Fruit fly (Drosophila melanogaster) whole organism, embryonic: ENCODE results near the gene CG14442.

Experiments
- Aef1 ChIP-seq: fragments of 200-800 bp; sonication (Bioruptor generic); IDR thresholded peaks from 3 replicates; pipeline ENCODE4 v1.3.6; 2022; ENCODE audit warnings: missing biosample characterization, missing genetic modification characterization
- C15 ChIP-seq: fragments of 200-800 bp; sonication (Bioruptor generic); IDR thresholded peaks from 3 replicates; pipeline ENCODE4 v1.3.6; 2022; ENCODE audit warnings: missing biosample characterization, missing genetic modification characterization
- CG10321 ChIP-seq: fragments of 200-800 bp; sonication (Bioruptor generic); IDR thresholded peaks from 2 replicates; pipeline ENCODE4 v1.3.6; 2022; ENCODE audit warnings: missing biosample characterization, missing genetic modification characterization
- CG11723 ChIP-seq: fragments of 200-800 bp; sonication (Bioruptor generic); optimal IDR thresholded peaks from 2 replicates; lab custom pipeline; 2017; ENCODE audit warnings: missing biosample characterization, mild to moderate bottlenecking, missing genetic modification characterization
- CG1233 ChIP-seq: fragments of 200-800 bp; sonication (Bioruptor generic); optimal IDR thresholded peaks from 4 replicates; lab custom pipeline; 2018; ENCODE audit warnings: missing biosample characterization, mild to moderate bottlenecking, missing genetic modification characterization
- CG12769 ChIP-seq: fragments of 200-800 bp; sonication (Bioruptor generic); optimal IDR thresholded peaks from 2 replicates; lab custom pipeline; 2019; ENCODE audit warnings: missing biosample characterization, mild to moderate bottlenecking, missing genetic modification characterization, moderate library complexity
- CG13287 ChIP-seq: fragments of 200-800 bp; sonication (Bioruptor generic); IDR thresholded peaks from 2 replicates; pipeline ENCODE4 v1.3.6; 2022; ENCODE audit warnings: missing biosample characterization, missing genetic modification characterization; ENCODE audit not compliant: partially characterized antibody
- CG14667 ChIP-seq: fragments of 200-800 bp; sonication (Bioruptor generic); IDR thresholded peaks from 2 replicates; pipeline ENCODE4 v1.3.6; 2022; ENCODE audit warnings: missing biosample characterization, missing genetic modification characterization
- CG15479 ChIP-seq: fragments of 200-800 bp; sonication (Bioruptor generic); optimal IDR thresholded peaks from 3 replicates; lab custom pipeline; 2019; ENCODE audit warnings: missing biosample characterization, mild to moderate bottlenecking, missing genetic modification characterization, moderate library complexity
- CG15514 ChIP-seq: fragments of 200-800 bp; sonication (Bioruptor generic); optimal IDR thresholded peaks from 3 replicates; lab custom pipeline; 2017; ENCODE audit warnings: missing biosample characterization, missing genetic modification characterization, mild to moderate bottlenecking, moderate library complexity, missing genetic modification reagents
- CG15601 ChIP-seq: fragments of 200-800 bp; sonication (Bioruptor generic); optimal IDR thresholded peaks from 3 replicates; lab custom pipeline; 2019; ENCODE audit warnings: missing biosample characterization, mild to moderate bottlenecking, missing genetic modification characterization, moderate library complexity
- CG1647 ChIP-seq: fragments of 200-800 bp; sonication (Bioruptor generic); optimal IDR thresholded peaks from 3 replicates; lab custom pipeline; 2016; ENCODE audit warnings: missing biosample characterization, missing genetic modification characterization
- CG16863 ChIP-seq: fragments of 200-800 bp; sonication (Bioruptor generic); optimal IDR thresholded peaks from 3 replicates; lab custom pipeline; 2016; ENCODE audit warnings: missing biosample characterization, missing genetic modification characterization
- CG17568 ChIP-seq: fragments of 200-800 bp; sonication (Bioruptor generic); optimal IDR thresholded peaks from 2 replicates; lab custom pipeline; 2018; ENCODE audit warnings: missing biosample characterization, mild to moderate bottlenecking, missing genetic modification characterization, moderate library complexity
- CG17829 ChIP-seq: fragments of 200-800 bp; optimal IDR thresholded peaks from 2 replicates; lab custom pipeline; 2019; ENCODE audit warnings: missing biosample characterization, mild to moderate bottlenecking, missing genetic modification characterization, moderate library complexity
- CG1792 ChIP-seq: fragments of 200-800 bp; sonication (Bioruptor generic); optimal IDR thresholded peaks from 2 replicates; lab custom pipeline; 2016; ENCODE audit warnings: missing biosample characterization, missing genetic modification characterization
- CG1832 ChIP-seq: fragments of 200-800 bp; sonication (Bioruptor generic); optimal IDR thresholded peaks from 2 replicates; lab custom pipeline; 2017; ENCODE audit warnings: missing biosample characterization, mild to moderate bottlenecking, missing genetic modification characterization, inconsistent platforms
- CG18476 ChIP-seq: fragments of 200-800 bp; sonication (Bioruptor generic); optimal IDR thresholded peaks from 2 replicates; lab custom pipeline; 2016; ENCODE audit warnings: missing biosample characterization, mild to moderate bottlenecking, missing genetic modification characterization
- CG2678 ChIP-seq: fragments of 200-800 bp; sonication (Bioruptor generic); optimal IDR thresholded peaks from 3 replicates; lab custom pipeline; 2019; ENCODE audit warnings: missing biosample characterization, mild to moderate bottlenecking, missing genetic modification characterization, moderate library complexity
- CG30403 ChIP-seq: fragments of 200-800 bp; sonication (Bioruptor generic); optimal IDR thresholded peaks from 3 replicates; lab custom pipeline; 2016; ENCODE audit warnings: missing biosample characterization, missing genetic modification characterization
- CG34376 ChIP-seq: fragments of 200-800 bp; sonication (Bioruptor generic); optimal IDR thresholded peaks from 2 replicates; lab custom pipeline; 2018; ENCODE audit warnings: missing biosample characterization, mild to moderate bottlenecking, missing genetic modification characterization
- CG4424 ChIP-seq: fragments of 200-800 bp; sonication (Bioruptor generic); optimal IDR thresholded peaks from 3 replicates; lab custom pipeline; 2016; ENCODE audit warnings: missing biosample characterization, missing genetic modification characterization
- CG5180 ChIP-seq: fragments of 200-800 bp; sonication (Bioruptor generic); optimal IDR thresholded peaks from 3 replicates; lab custom pipeline; 2017; ENCODE audit warnings: missing biosample characterization, missing genetic modification characterization, mild to moderate bottlenecking, moderate library complexity, missing genetic modification reagents
- CG6689 ChIP-seq: fragments of 200-800 bp; sonication (Bioruptor generic); IDR thresholded peaks from 2 replicates; pipeline ENCODE4 v1.3.6; 2022; ENCODE audit warnings: missing biosample characterization, missing genetic modification characterization
- CG7786 ChIP-seq: fragments of 200-800 bp; sonication (Bioruptor generic); optimal IDR thresholded peaks from 2 replicates; lab custom pipeline; 2016; ENCODE audit warnings: missing biosample characterization, missing genetic modification characterization
- CHES-1-like ChIP-seq: fragments of 200-800 bp; sonication (Bioruptor generic); optimal IDR thresholded peaks from 2 replicates; lab custom pipeline; 2016; ENCODE audit warnings: missing biosample characterization, missing genetic modification characterization
- CoRest ChIP-seq: fragments of 200-800 bp; sonication (Bioruptor generic); optimal IDR thresholded peaks from 3 replicates; lab custom pipeline; 2018; ENCODE audit warnings: missing biosample characterization, mild to moderate bottlenecking, missing genetic modification characterization, moderate library complexity
- Dbx ChIP-seq: fragments of 200-800 bp; sonication (Bioruptor generic); IDR thresholded peaks from 3 replicates; pipeline ENCODE4 v1.3.6; 2022; ENCODE audit warnings: missing biosample characterization, missing genetic modification characterization
- Doc3 ChIP-seq: fragments of 200-800 bp; sonication (Bioruptor generic); IDR thresholded peaks from 3 replicates; pipeline ENCODE4 v1.3.6; 2022; ENCODE audit warnings: missing biosample characterization, missing genetic modification characterization; ENCODE audit not compliant: partially characterized antibody
- Dref ChIP-seq: fragments of 200-800 bp; sonication (Bioruptor generic); IDR thresholded peaks from 2 replicates; pipeline ENCODE4 v1.3.6; 2022; ENCODE audit warnings: missing biosample characterization, missing genetic modification characterization
- Hr39 ChIP-seq: fragments of >200 bp; optimal IDR thresholded peaks from 2 replicates; lab custom pipeline; 2017
- Hsf ChIP-seq: fragments of 200-800 bp; sonication (Bioruptor generic); optimal IDR thresholded peaks from 3 replicates; lab custom pipeline; 2016; ENCODE audit warnings: missing biosample characterization, missing genetic modification characterization
- Mad ChIP-seq: fragments of 200-800 bp; sonication (Bioruptor generic); optimal IDR thresholded peaks from 2 replicates; lab custom pipeline; 2016; ENCODE audit warnings: missing biosample characterization, missing genetic modification characterization
- Max ChIP-seq: fragments of 200-800 bp; sonication (Bioruptor generic); optimal IDR thresholded peaks from 2 replicates; lab custom pipeline; 2016; ENCODE audit warnings: missing biosample characterization, mild to moderate bottlenecking, missing genetic modification characterization
- Mrtf ChIP-seq: fragments of 200-800 bp; sonication (Bioruptor generic); IDR thresholded peaks from 3 replicates; pipeline ENCODE4 v1.3.6; 2022; ENCODE audit warnings: missing biosample characterization, missing genetic modification characterization
- NC2β ChIP-seq: fragments of 200-800 bp; sonication (Bioruptor generic); optimal IDR thresholded peaks from 2 replicates; lab custom pipeline; 2016; ENCODE audit warnings: missing biosample characterization, missing genetic modification characterization
- Opbp ChIP-seq: fragments of 200-800 bp; sonication (Bioruptor generic); IDR thresholded peaks from 3 replicates; pipeline ENCODE4 v1.3.6; 2022; ENCODE audit warnings: missing biosample characterization, missing genetic modification characterization; ENCODE audit not compliant: partially characterized antibody
- Rfx ChIP-seq: fragments of 200-800 bp; sonication (Bioruptor generic); IDR thresholded peaks from 2 replicates; pipeline ENCODE4 v1.3.6; 2022; ENCODE audit warnings: missing biosample characterization, missing genetic modification characterization
- abd-A ChIP-seq: fragments of 200-800 bp; sonication (Bioruptor generic); optimal IDR thresholded peaks from 3 replicates; lab custom pipeline; 2019; ENCODE audit warnings: missing biosample characterization, mild to moderate bottlenecking, missing genetic modification characterization, moderate library complexity
- cad ChIP-seq: fragments of >200 bp; optimal IDR thresholded peaks from 2 replicates; lab custom pipeline; 2017; ENCODE audit warnings: missing biosample characterization, missing genetic modification characterization
- ci ChIP-seq: fragments of 200-800 bp; sonication (Bioruptor generic); IDR thresholded peaks from 3 replicates; pipeline ENCODE4 v1.3.6; 2022; ENCODE audit warnings: missing biosample characterization, missing genetic modification characterization
- fd102C ChIP-seq: fragments of 200-800 bp; sonication (Bioruptor generic); optimal IDR thresholded peaks from 2 replicates; lab custom pipeline; 2018; ENCODE audit warnings: missing biosample characterization, mild to moderate bottlenecking, missing genetic modification characterization, moderate library complexity
- fu2 ChIP-seq: fragments of 200-800 bp; sonication (Bioruptor generic); optimal IDR thresholded peaks from 2 replicates; lab custom pipeline; 2016; ENCODE audit warnings: missing biosample characterization, missing genetic modification characterization
- hb ChIP-seq: fragments of 200-800 bp; sonication (Bioruptor generic); IDR thresholded peaks from 3 replicates; pipeline ENCODE4 v1.3.6; 2022; ENCODE audit warnings: missing biosample characterization, missing genetic modification characterization; ENCODE audit not compliant: partially characterized antibody
- jumu ChIP-seq: fragments of 200-800 bp; sonication (Bioruptor generic); optimal IDR thresholded peaks from 3 replicates; lab custom pipeline; 2016; ENCODE audit warnings: missing biosample characterization, missing genetic modification characterization
- peb ChIP-seq: fragments of 200-800 bp; sonication (Bioruptor generic); IDR thresholded peaks from 2 replicates; pipeline ENCODE4 v1.3.6; 2022; ENCODE audit warnings: missing biosample characterization, missing genetic modification characterization
- pzg ChIP-seq: fragments of 200-800 bp; sonication (Bioruptor generic); optimal IDR thresholded peaks from 3 replicates; lab custom pipeline; 2018; ENCODE audit warnings: missing biosample characterization, mild to moderate bottlenecking, missing genetic modification characterization, moderate library complexity
- sens ChIP-seq: fragments of 200-800 bp; sonication (Bioruptor generic); peaks from one replicate; lab custom pipeline; 2016; ENCODE audit warnings: missing biosample characterization, missing genetic modification characterization
- shn ChIP-seq: fragments of 200-800 bp; sonication (Bioruptor generic); optimal IDR thresholded peaks from 3 replicates; lab custom pipeline; 2016; ENCODE audit warnings: missing biosample characterization, missing genetic modification characterization
- tll ChIP-seq, 2 experiments: fragments of 200-800 bp in 1 of 2; fragments of >200 bp in 1 of 2; sonication (Bioruptor generic) in 1 of 2; optimal IDR thresholded peaks; 2 replicates each; lab custom pipeline; 2017 to 2019; ENCODE audit warnings: missing biosample characterization in 2 of 2, missing genetic modification characterization in 2 of 2, mild to moderate bottlenecking in 1 of 2, moderate library complexity in 1 of 2
- toy ChIP-seq: fragments of 200-800 bp; sonication (Bioruptor generic); IDR thresholded peaks from 2 replicates; pipeline ENCODE4 v1.3.6; 2022; ENCODE audit warnings: missing biosample characterization, missing genetic modification characterization
- zfh1 ChIP-seq: fragments of 200-800 bp; sonication (Bioruptor generic); IDR thresholded peaks from 3 replicates; pipeline ENCODE4 v1.3.6; 2022; ENCODE audit warnings: missing biosample characterization, missing genetic modification characterization

The CG14442 gene

DNA sequence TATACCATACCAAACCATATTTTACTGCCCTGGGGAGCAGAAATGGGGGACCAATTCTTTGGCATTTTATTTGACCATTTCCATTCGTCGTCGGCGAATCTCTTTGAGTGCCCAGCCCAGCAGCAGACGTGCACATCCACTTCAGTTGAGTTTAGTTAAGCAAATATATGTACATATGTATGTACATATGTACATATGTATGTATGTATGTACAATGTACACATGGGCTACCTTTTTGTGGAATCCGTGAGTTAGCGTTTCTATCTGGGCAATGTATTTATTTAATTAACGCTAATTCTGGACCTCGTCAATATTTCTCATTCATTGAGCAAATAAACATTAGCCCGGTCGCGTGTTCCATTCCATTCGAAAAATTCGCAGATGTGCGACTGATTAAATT lies 25.2 kb upstream of the CG14442 start (continued):
- TF ChIP-seq Rfx (GFP tag; lab: Robert Waterston, UW) (no peak; the same call in 1 of the 2 replicates), Dref (GFP tag; lab: Robert Waterston, UW) (no peak), CG34376 (GFP tag; lab: Kevin White, UChicago) (no peak), fu2 (GFP tag; lab: Kevin White, UChicago) (no peak), CG18476 (GFP tag; lab: Kevin White, UChicago) (no peak), CHES-1-like (GFP tag; lab: Kevin White, UChicago) (no peak), abd-A (no peak), CG14667 (GFP tag; lab: Robert Waterston, UW) (no peak), cad (GFP tag; lab: Kevin White, UChicago) (no peak), CG13287 (no peak), CG1647 (no peak), Mad (GFP tag; lab: Kevin White, UChicago) (no peak), sens (GFP tag; lab: Kevin White, UChicago) (peak; percentile 73), CG11723 (GFP tag; lab: Kevin White, UChicago) (no peak), Max (GFP tag; lab: Kevin White, UChicago) (no peak), toy (GFP tag; lab: Robert Waterston, UW) (no peak), CG7786 (GFP tag; lab: Kevin White, UChicago) (no peak), CoRest (tag; lab: Kevin White, UChicago) (no peak), fd102C (no peak), shn (GFP tag; lab: Kevin White, UChicago) (no peak), CG6689 (GFP tag; lab: Robert Waterston, UW) (no peak), CG30403 (GFP tag; lab: Kevin White, UChicago) (no peak), CG5180 (GFP tag; lab: Kevin White, UChicago) (peak; percentile 18), Opbp (GFP tag; lab: Robert Waterston, UW) (no peak), Doc3 (GFP tag; lab: Robert Waterston, UW) (no peak), CG4424 (GFP tag; lab: Kevin White, UChicago) (no peak), zfh1 (GFP tag; lab: Robert Waterston, UW) (0 out of 3 replicates have a peak, but pooled peaks have one; percentile 33), CG15514 (peak; percentile 27), Mrtf (GFP tag; lab: Robert Waterston, UW) (0 out of 3 replicates have a peak, but pooled peaks have one; percentile 11), Hsf (GFP tag; lab: Kevin White, UChicago) (no peak), CG17829 (tag; lab: Kevin White, UChicago) (no peak), CG1233 (GFP tag; lab: Kevin White, UChicago) (peak; percentile 47), hb (GFP tag; lab: Robert Waterston, UW) (no peak), CG17568 (GFP tag; lab: Kevin White, UChicago) (peak; percentile 24), NC2β (GFP tag; lab: Kevin White, UChicago) (no peak), CG15479 (no peak), CG12769 (tag; lab: Kevin White, UChicago) (peak; percentile 7), C15 (GFP tag; lab: Robert Waterston, UW) (no peak), Aef1 (no peak), CG1832 (no peak), peb (GFP tag; lab: Robert Waterston, UW) (no peak), CG16863 (GFP tag; lab: Kevin White, UChicago) (no peak), Dbx (GFP tag; lab: Robert Waterston, UW) (0 out of 3 replicates have a peak, but pooled peaks have one; percentile 41), pzg (GFP tag; lab: Kevin White, UChicago) (no peak), Hr39 (no peak), ci (GFP tag; lab: Robert Waterston, UW) (0 out of 3 replicates have a peak, but pooled peaks have one; percentile 16), jumu (no peak), tll (GFP tag; optimal IDR thresholded peaks at IDR 0.05; lab: Kevin White, UChicago) (no peak), CG10321 (no peak), CG2678 (peak; percentile 45), CG1792 (no peak), CG15601 (tag; lab: Kevin White, UChicago) (no peak)
